Fruit fly (Drosophila melanogaster) whole organism: Measurements from ENCODE around the gene CG34429.

ENCODE experiments used
- CG8478 ChIP-seq: fragments of >200 bp; optimal IDR thresholded peaks from 2 replicates; lab custom pipeline; 2018; ENCODE audit warnings: inconsistent platforms
- Dll ChIP-seq: fragments of >200 bp; optimal IDR thresholded peaks from 2 replicates; lab custom pipeline; 2017
- EcR ChIP-seq, 2 experiments: fragments of >200 bp; optimal IDR thresholded peaks; 2 replicates each; lab custom pipeline; 2017; ENCODE audit warnings: missing biosample characterization in 2 of 2, missing genetic modification characterization in 2 of 2, missing genetic modification reagents in 2 of 2
- pan ChIP-seq: fragments of >200 bp; optimal IDR thresholded peaks from 2 replicates; lab custom pipeline; 2017
- psq ChIP-seq: fragments of >200 bp; optimal IDR thresholded peaks from 2 replicates; lab custom pipeline; 2017
- usp ChIP-seq: fragments of >200 bp; optimal IDR thresholded peaks from 2 replicates; lab custom pipeline; 2017; ENCODE audit warnings: missing biosample characterization, missing genetic modification characterization, mixed read lengths

CG34429 gene

DNA sequence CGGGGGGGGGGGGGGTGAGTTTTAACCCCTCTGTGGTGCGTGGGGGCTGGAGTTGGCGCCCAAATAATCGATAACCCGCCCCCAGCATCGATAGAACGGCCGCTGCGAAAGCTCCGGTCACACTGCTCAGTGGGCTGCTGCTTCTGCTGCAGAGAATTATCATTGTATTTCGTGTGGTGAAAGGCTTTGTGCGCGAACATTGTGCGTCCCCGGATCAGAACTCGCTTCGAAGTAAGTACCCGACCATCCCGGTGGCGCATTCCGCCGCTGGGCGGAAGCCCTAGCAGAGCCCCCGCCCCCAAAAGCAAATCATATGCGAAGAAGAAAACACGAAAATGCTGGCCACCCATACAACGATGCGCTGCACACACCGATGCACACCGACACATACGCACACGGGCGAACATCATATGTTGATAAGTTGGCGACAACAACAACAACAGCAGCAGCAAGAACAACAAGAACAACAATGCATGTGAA is 18.5 kb upstream of the CG34429 start, which contains the start of gene Syx13:
Syx13 (plus strand) TSS at position 100 of the 480 bp plus-strand sequence.
- TF ChIP-seq Dll (lab: Kevin White, UChicago) = no peak
- TF ChIP-seq EcR (GFP tag; optimal IDR thresholded peaks at IDR 0.05; lab: Kevin White, UChicago) = no peak
- TF ChIP-seq CG8478 (lab: Kevin White, UChicago) = no peak
- TF ChIP-seq psq (lab: Kevin White, UChicago) = no peak
- no peak for TF ChIP-seq usp (GFP tag; lab: Kevin White, UChicago)
- no peak for TF ChIP-seq pan (lab: Kevin White, UChicago)

DNA sequence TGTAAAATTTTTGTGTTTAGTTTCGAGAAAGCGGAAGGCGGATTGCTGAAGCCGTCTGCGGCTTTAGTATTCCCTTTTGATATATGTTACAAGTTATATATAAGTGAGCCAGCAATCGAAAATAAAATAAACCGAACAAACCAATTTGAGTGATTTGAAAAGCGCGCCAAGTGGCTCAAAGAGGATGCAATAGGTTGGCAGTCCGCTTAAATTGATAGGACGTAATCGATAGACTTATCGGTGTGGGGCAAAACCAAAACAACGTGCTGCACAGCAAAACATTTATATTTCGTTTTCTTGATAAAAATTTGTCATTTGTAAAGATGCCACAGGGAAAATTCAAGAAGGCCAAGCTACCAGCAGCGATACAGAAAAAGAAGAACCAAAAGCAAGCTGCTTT is 16.1 kb upstream of the CG34429 start, which contains the start of gene CG11279:
CG11279 (plus strand) TSS at position 220 of the 400 bp plus-strand sequence.
- TF ChIP-seq usp (GFP tag; lab: Kevin White, UChicago) = no peak
- TF ChIP-seq psq (lab: Kevin White, UChicago) = no peak
- no peak for TF ChIP-seq EcR (GFP tag; optimal IDR thresholded peaks at IDR 0.05; lab: Kevin White, UChicago)
- no peak for TF ChIP-seq Dll (lab: Kevin White, UChicago)
- TF ChIP-seq CG8478 (lab: Kevin White, UChicago) = no peak
- no peak for TF ChIP-seq pan (lab: Kevin White, UChicago)

DNA sequence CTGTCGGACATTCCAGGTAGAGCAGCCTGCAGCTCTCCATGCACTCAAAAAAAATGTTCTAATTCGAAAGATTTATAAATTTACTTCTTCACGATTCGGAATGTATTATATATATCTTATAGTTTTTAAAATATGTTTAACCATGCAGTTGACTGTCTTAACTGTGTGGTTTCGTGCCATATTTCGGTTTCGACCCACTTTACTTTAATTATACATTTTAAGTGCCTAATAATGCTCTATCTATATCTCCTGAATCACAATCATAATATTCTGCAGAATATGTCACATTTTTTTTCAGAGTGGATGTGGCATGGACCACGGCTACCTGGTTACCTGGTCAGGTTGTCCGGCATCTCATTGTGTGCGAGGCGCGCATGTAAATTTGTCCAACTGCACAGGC is 13.2 kb upstream of the CG34429 start:
- TF ChIP-seq psq (lab: Kevin White, UChicago) = no peak
- no peak for TF ChIP-seq CG8478 (lab: Kevin White, UChicago)
- TF ChIP-seq Dll (lab: Kevin White, UChicago) = no peak
- TF ChIP-seq EcR (GFP tag; optimal IDR thresholded peaks at IDR 0.05; lab: Kevin White, UChicago) = no peak
- TF ChIP-seq usp (GFP tag; lab: Kevin White, UChicago) = no peak
- TF ChIP-seq pan (lab: Kevin White, UChicago) = no peak

DNA sequence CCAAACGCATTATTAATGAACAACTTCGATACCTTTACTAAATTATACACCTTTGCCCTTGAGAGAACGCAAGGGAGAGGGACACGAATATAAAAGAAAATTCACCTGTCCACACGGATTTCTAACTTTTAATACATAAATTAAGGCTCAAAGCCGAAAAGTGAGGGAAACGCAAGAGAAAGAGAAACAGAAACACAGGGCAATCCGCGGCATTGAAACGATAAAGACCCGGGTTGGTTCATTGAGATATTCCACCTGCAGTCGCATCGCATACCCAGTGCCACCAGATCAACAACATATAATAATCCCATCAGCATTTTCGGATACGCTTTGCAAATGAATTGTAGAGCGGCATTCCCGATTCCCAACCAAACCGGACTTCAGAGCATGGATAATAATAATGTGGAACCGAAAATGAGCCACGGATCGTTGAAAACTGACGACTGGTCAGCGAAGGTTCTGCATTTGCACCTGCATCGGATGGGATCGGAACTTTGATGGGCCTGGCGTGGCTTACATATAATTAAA is 12.1 kb upstream of the CG34429 start:
- TF ChIP-seq CG8478 (lab: Kevin White, UChicago) = no peak
- TF ChIP-seq psq (lab: Kevin White, UChicago) = no peak
- no peak for TF ChIP-seq Dll (lab: Kevin White, UChicago)
- no peak for TF ChIP-seq pan (lab: Kevin White, UChicago)
- TF ChIP-seq usp (GFP tag; lab: Kevin White, UChicago) = no peak
- no peak for TF ChIP-seq EcR (GFP tag; optimal IDR thresholded peaks at IDR 0.05; lab: Kevin White, UChicago)

DNA sequence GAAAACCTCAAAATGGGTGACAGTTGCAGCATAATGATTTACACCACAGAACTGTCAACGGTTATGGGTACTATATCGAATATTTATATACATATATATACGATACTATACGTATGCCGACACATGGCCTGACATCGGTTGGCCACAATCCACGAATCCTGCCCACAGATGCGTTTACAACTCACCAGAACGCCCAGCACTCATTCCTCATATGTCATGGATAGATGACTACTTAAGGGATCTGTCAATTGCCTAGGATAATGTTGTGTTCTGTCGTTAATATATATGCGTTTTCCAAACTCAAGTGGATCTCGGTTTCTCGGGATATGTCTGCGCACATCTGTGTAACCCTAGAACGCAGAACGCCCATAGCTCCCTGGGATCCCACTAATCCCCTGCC is 4.4 kb upstream of the CG34429 start:
- no peak for TF ChIP-seq Dll (lab: Kevin White, UChicago)

DNA sequence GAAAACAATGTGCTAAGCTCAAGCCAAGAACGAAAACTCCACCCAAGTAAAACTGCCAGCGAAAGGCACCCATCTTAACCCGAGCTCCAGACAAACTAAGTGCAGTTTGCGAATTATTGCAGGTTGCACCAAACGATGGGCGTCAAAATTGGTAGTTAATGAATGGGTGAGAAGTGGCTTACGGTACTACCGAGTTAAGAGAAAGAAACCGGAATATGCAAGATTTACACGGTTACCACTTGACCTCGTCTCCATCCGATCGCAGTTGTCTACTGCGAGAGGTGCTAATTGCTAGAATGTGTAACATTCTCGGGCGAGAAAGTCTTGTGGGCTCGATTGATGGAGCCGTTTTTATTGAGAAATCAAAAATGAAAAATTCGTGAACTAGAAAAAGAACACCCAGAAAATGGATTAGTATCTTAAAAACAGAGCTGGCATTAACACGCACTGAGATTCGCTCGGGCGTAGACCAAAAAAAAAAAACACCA is 1.5 kb upstream of the CG34429 start, which contains the start of the genes CG14115 and CG34428:
CG14115 (minus strand) TSS at position 101 of the 488 bp plus-strand sequence.
CG34428 (plus strand) TSS at position 438 of the 488 bp plus-strand sequence.
- TF ChIP-seq EcR (GFP tag; optimal IDR thresholded peaks at IDR 0.05; lab: Kevin White, UChicago) (no peak), psq (lab: Kevin White, UChicago) (no peak), Dll (lab: Kevin White, UChicago) (no peak), CG8478 (lab: Kevin White, UChicago) (no peak), usp (GFP tag; lab: Kevin White, UChicago) (no peak), pan (lab: Kevin White, UChicago) (no peak)

DNA sequence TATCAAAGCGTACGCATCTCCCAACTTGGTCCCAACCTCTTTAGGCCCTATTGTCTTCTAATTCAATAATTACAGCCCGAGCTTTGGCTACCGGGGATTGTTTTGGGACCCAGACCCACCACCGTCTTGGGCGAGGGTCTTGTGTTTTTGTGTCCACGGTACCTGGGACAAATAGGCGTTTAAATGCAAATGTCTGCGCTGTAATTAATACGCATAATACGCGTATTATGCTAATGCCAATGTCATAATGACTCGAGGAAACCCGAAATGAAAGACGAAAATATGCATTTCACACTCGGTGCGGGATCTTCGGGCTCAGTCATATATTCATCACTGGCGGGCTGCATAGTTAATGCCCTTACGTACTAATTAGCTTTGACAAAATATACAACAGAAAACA is 1.5 kb downstream of the CG34429 start:
- no peak for TF ChIP-seq usp (GFP tag; lab: Kevin White, UChicago)

DNA sequence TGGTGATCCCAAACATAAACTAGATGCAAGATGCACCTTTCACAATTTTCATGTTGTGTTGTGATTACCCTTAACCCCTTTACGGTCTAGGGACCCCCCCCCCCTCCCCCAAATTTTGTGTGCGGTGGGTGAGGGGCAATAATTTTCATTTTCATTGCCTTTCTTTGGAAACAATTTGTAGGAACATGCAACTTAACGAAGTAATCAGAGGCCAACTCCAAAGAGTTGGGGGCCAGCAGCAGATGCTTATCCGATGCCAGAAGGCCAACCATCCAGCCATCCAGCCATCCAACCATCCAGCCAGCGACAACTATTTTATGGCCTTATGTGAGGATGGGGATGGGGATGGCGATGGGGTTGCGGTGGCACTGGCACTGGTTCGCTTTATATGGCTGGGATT is 2.1 kb downstream of the CG34429 start:
- TF ChIP-seq EcR (GFP tag; optimal IDR thresholded peaks at IDR 0.05; lab: Kevin White, UChicago) (no peak), psq (lab: Kevin White, UChicago) (no peak)

DNA sequence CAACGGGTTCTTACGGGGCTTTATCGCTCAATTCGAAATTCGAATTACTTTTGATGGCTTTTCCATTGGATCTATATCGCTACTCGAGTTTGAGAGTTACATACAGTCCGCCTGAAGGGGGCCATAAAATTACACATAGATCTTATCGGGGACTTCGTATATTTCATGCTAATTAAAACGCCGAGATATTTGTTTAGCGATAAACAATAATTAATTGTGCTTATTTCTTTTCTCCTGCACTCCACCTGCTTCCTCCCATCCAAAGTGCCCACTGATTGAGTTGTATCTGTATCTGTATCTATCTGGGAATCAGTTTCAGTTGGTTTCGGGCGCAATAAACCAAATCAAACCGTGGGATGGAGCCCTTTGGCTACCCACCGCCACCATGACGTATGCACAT is 2.8 kb downstream of the CG34429 start:
- TF ChIP-seq CG8478 (lab: Kevin White, UChicago) (no peak), psq (lab: Kevin White, UChicago) (no peak), Dll (lab: Kevin White, UChicago) (no peak), EcR (GFP tag; optimal IDR thresholded peaks at IDR 0.05; lab: Kevin White, UChicago) (no peak), pan (lab: Kevin White, UChicago) (no peak), usp (GFP tag; lab: Kevin White, UChicago) (no peak)

DNA sequence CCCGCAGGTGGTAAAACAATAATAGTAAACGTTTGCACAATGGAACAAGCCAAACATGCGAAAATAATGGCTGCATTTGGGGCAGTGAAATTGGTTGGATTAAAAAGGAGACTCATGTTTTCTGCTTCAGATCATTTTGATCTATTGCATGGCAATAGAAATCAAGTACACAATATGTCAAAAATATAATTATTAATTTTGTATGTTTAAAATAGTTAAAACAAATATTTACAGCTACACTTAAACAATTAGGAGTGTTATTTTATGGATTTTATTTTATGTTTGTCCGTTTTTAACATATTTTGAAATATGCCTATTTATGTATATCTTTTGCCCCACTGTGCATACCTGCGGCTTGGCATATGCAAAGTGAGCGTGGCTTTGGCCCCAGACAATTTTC is 3.4 kb downstream of the CG34429 start:
- TF ChIP-seq EcR (GFP tag; optimal IDR thresholded peaks at IDR 0.05; lab: Kevin White, UChicago) (no peak), Dll (lab: Kevin White, UChicago) (no peak), pan (lab: Kevin White, UChicago) (no peak), usp (GFP tag; lab: Kevin White, UChicago) (no peak), CG8478 (lab: Kevin White, UChicago) (no peak), psq (lab: Kevin White, UChicago) (no peak)

DNA sequence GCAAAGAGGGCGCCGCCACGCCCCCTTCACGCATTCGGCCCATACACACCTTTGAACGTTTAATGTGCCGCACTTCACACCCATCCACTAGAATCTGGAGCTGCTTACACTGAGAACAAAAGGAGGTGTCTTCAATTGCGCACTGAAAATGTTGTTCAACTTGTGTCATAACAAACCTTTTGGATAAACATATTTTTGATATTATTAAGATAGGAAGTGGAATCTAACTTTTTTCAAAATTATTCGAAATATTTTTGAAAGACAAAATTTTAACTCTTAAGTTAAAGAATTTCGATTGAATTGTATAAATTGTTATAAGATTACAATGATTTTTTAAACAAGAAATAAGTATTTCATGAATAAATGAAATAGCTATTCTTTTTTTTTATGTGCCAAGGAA is 5.4 kb downstream of the CG34429 start:
- TF ChIP-seq usp (GFP tag; lab: Kevin White, UChicago) (no peak), CG8478 (lab: Kevin White, UChicago) (no peak), EcR (GFP tag; optimal IDR thresholded peaks at IDR 0.05; lab: Kevin White, UChicago) (no peak), Dll (lab: Kevin White, UChicago) (no peak)

DNA sequence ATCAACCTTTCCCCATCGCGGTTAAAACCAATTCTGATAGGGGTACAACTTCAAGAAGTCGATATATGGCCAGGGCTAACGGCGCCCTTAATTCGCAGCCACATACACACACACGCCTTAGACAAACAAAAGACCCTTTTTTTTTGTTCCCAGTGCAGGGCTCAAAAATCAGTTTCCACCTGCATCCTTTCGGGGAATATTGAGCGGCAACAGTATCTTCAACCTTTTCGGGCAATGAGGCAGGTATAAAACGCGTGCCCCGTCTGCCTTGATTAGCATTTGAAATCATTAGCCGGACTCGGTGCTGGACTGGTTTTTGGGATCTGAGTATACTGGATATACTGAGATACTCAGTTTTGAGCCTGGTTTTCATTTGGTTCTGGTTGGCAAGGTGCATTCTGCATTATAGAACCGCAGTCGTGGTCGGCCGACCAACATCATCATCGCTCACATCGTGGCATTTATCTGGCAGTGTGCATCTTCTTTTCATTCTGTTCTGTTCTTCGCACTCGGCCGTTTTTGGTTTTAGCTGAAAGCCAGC is 11.3 kb downstream of the CG34429 start:
- TF ChIP-seq usp (GFP tag; lab: Kevin White, UChicago) (no peak), Dll (lab: Kevin White, UChicago) (no peak), pan (lab: Kevin White, UChicago) (no peak), psq (lab: Kevin White, UChicago) (no peak), CG8478 (lab: Kevin White, UChicago) (no peak), EcR (GFP tag; optimal IDR thresholded peaks at IDR 0.05; lab: Kevin White, UChicago) (no peak)
